Worm (Caenorhabditis elegans): ENCODE data around the gene W07G1.1.

ce11 chrII:13958359-13958758, 18.9 kb upstream of the W07G1.1 start:
- TF ChIP-seq ztf-11 (tag; optimal IDR thresholded peaks at IDR 0.05) (no peak), nhr-237 (tag; optimal IDR thresholded peaks at IDR 0.05) (no peak), unc-62 (GFP tag; optimal IDR thresholded peaks at IDR 0.05) (no peak)

Data from whole organism, L2 larva.